Fruit fly (Drosophila melanogaster) whole organism, embryonic: ENCODE data around the gene mus302.

Experiments
- Ada2b ChIP-seq: fragments of 200-800 bp; sonication (Bioruptor generic); IDR thresholded peaks from 2 replicates; pipeline ENCODE4 v1.3.6; 2022; ENCODE audit warnings: missing biosample characterization, missing genetic modification characterization
- CG10543 ChIP-seq: fragments of 200-800 bp; sonication (Bioruptor generic); optimal IDR thresholded peaks from 3 replicates; lab custom pipeline; 2017; ENCODE audit warnings: missing biosample characterization, mild to moderate bottlenecking, missing genetic modification characterization, moderate library complexity
- CG10959 ChIP-seq: fragments of 200-800 bp; sonication (Bioruptor generic); IDR thresholded peaks from 2 replicates; pipeline ENCODE4 v1.3.6; 2022; ENCODE audit warnings: missing biosample characterization, missing genetic modification characterization
- CG11456 ChIP-seq: fragments of 200-800 bp; sonication (Bioruptor generic); IDR thresholded peaks from 3 replicates; pipeline ENCODE4 v1.3.6; 2022; ENCODE audit warnings: missing biosample characterization, missing genetic modification characterization
- CG11560 ChIP-seq: fragments of 200-800 bp; sonication (Bioruptor generic); IDR thresholded peaks from 3 replicates; pipeline ENCODE4 v1.3.6; 2022; ENCODE audit warnings: missing biosample characterization, missing genetic modification characterization
- CG11696 ChIP-seq: fragments of 200-800 bp; sonication (Bioruptor generic); IDR thresholded peaks from 2 replicates; pipeline ENCODE4 v1.3.6; 2022; ENCODE audit warnings: missing biosample characterization, missing genetic modification characterization
- CG12104 ChIP-seq: fragments of 200-800 bp; sonication (Bioruptor generic); optimal IDR thresholded peaks from 3 replicates; lab custom pipeline; 2016; ENCODE audit warnings: missing biosample characterization, missing genetic modification characterization
- CG1233 ChIP-seq: fragments of 200-800 bp; sonication (Bioruptor generic); optimal IDR thresholded peaks from 4 replicates; lab custom pipeline; 2018; ENCODE audit warnings: missing biosample characterization, mild to moderate bottlenecking, missing genetic modification characterization
- CG15073 ChIP-seq: fragments of 200-800 bp; sonication (Bioruptor generic); optimal IDR thresholded peaks from 2 replicates; lab custom pipeline; 2016; ENCODE audit warnings: missing biosample characterization, missing genetic modification characterization
- CG15601 ChIP-seq: fragments of 200-800 bp; sonication (Bioruptor generic); optimal IDR thresholded peaks from 3 replicates; lab custom pipeline; 2019; ENCODE audit warnings: missing biosample characterization, mild to moderate bottlenecking, missing genetic modification characterization, moderate library complexity
- CG2116 ChIP-seq: fragments of 200-800 bp; sonication (Bioruptor generic); optimal IDR thresholded peaks from 3 replicates; lab custom pipeline; 2018; ENCODE audit warnings: missing biosample characterization, mild to moderate bottlenecking, missing genetic modification characterization
- CG31224 ChIP-seq: fragments of 200-800 bp; sonication (Bioruptor generic); IDR thresholded peaks from 2 replicates; pipeline ENCODE4 v1.3.6; 2022; ENCODE audit warnings: missing biosample characterization, missing genetic modification characterization
- CG34422 ChIP-seq: fragments of 200-800 bp; sonication (Bioruptor generic); IDR thresholded peaks from 3 replicates; pipeline ENCODE4 v1.3.6; 2022; ENCODE audit warnings: missing biosample characterization, missing genetic modification characterization
- CG6254 ChIP-seq: fragments of 200-800 bp; sonication (Bioruptor generic); optimal IDR thresholded peaks from 3 replicates; lab custom pipeline; 2017; ENCODE audit warnings: mild to moderate bottlenecking, missing biosample characterization, missing genetic modification reagents, missing genetic modification characterization
- CG6765 ChIP-seq: fragments of 200-800 bp; sonication (Bioruptor generic); optimal IDR thresholded peaks from 3 replicates; lab custom pipeline; 2017; ENCODE audit warnings: missing biosample characterization, mild to moderate bottlenecking, missing genetic modification characterization
- CG7556 ChIP-seq: fragments of 200-800 bp; sonication (Bioruptor generic); optimal IDR thresholded peaks from 2 replicates; lab custom pipeline; 2017; ENCODE audit warnings: missing biosample characterization, mild to moderate bottlenecking, missing genetic modification characterization
- CG7786 ChIP-seq: fragments of 200-800 bp; sonication (Bioruptor generic); optimal IDR thresholded peaks from 2 replicates; lab custom pipeline; 2016; ENCODE audit warnings: missing biosample characterization, missing genetic modification characterization
- CG8281 ChIP-seq: fragments of 200-800 bp; sonication (Bioruptor generic); optimal IDR thresholded peaks from 2 replicates; lab custom pipeline; 2018; ENCODE audit warnings: missing biosample characterization, mild to moderate bottlenecking, missing genetic modification characterization, moderate library complexity
- CG8290 ChIP-seq, 3 experiments: fragments of 200-800 bp; sonication (Bioruptor generic); optimal IDR thresholded peaks; 2 replicates each; lab custom pipeline; 2016 to 2019; ENCODE audit warnings: missing biosample characterization in 3 of 3, missing genetic modification characterization in 3 of 3, mild to moderate bottlenecking in 2 of 3, moderate library complexity in 1 of 3
- CG8388 ChIP-seq: fragments of 200-800 bp; sonication (Bioruptor generic); optimal IDR thresholded peaks from 2 replicates; lab custom pipeline; 2019; ENCODE audit warnings: missing biosample characterization, mild to moderate bottlenecking, missing genetic modification characterization, moderate library complexity
- CG8478 ChIP-seq: fragments of >200 bp; optimal IDR thresholded peaks from 2 replicates; lab custom pipeline; 2018
- CG9932 ChIP-seq: fragments of 200-800 bp; sonication (Bioruptor generic); IDR thresholded peaks from 2 replicates; pipeline ENCODE4 v1.3.6; 2022; ENCODE audit warnings: missing biosample characterization, missing genetic modification characterization
- D ChIP-seq, 2 experiments: fragments of 200-800 bp in 1 of 2; fragments of >200 bp in 1 of 2; sonication (Bioruptor generic) in 1 of 2; optimal IDR thresholded peaks; 2 replicates in 1 of 2; 3 replicates in 1 of 2; lab custom pipeline; 2017; ENCODE audit warnings: mild to moderate bottlenecking in 1 of 2, missing biosample characterization in 1 of 2, missing genetic modification characterization in 1 of 2, missing genetic modification reagents in 1 of 2
- Dad ChIP-seq: fragments of 200-800 bp; sonication (Bioruptor generic); optimal IDR thresholded peaks from 3 replicates; lab custom pipeline; 2016; ENCODE audit warnings: missing biosample characterization, missing genetic modification characterization
- Dfd ChIP-seq, 2 experiments: fragments of >200 bp; optimal IDR thresholded peaks; 2 replicates each; lab custom pipeline; 2017; ENCODE audit warnings: missing biosample characterization in 2 of 2, missing genetic modification characterization in 2 of 2
- Elba2 ChIP-seq: fragments of 200-800 bp; sonication (Bioruptor generic); optimal IDR thresholded peaks from 3 replicates; lab custom pipeline; 2016; ENCODE audit warnings: missing biosample characterization, missing genetic modification characterization
- H2.0 ChIP-seq: fragments of 200-800 bp; sonication (Bioruptor generic); IDR thresholded peaks from 2 replicates; pipeline ENCODE4 v1.3.6; 2022; ENCODE audit warnings: missing biosample characterization, missing genetic modification characterization
- HLH4C ChIP-seq: fragments of 200-800 bp; sonication (Bioruptor generic); IDR thresholded peaks from 3 replicates; pipeline ENCODE4 v1.3.6; 2022; ENCODE audit warnings: missing biosample characterization, missing genetic modification characterization; ENCODE audit not compliant: partially characterized antibody
- Hmr ChIP-seq: fragments of 200-800 bp; sonication (Bioruptor generic); optimal IDR thresholded peaks from 3 replicates; lab custom pipeline; 2017; ENCODE audit warnings: mild to moderate bottlenecking, missing biosample characterization, missing genetic modification reagents, missing genetic modification characterization
- Myb ChIP-seq: fragments of 200-800 bp; sonication (Bioruptor generic); optimal IDR thresholded peaks from 2 replicates; lab custom pipeline; 2016; ENCODE audit warnings: missing biosample characterization, missing genetic modification characterization
- Neu2 ChIP-seq: fragments of 200-800 bp; sonication (Bioruptor generic); optimal IDR thresholded peaks from 3 replicates; lab custom pipeline; 2016; ENCODE audit warnings: missing biosample characterization, missing genetic modification characterization, borderline replicate concordance
- Rx ChIP-seq: fragments of 200-800 bp; sonication (Bioruptor generic); IDR thresholded peaks from 2 replicates; pipeline ENCODE4 v1.3.6; 2022; ENCODE audit warnings: missing biosample characterization, missing genetic modification characterization
- Scr ChIP-seq: fragments of 200-800 bp; sonication (Bioruptor generic); IDR thresholded peaks from 2 replicates; pipeline ENCODE4 v1.3.6; 2022; ENCODE audit warnings: missing biosample characterization, missing genetic modification characterization; ENCODE audit not compliant: partially characterized antibody
- Sox100B ChIP-seq: fragments of 200-800 bp; sonication (Bioruptor generic); optimal IDR thresholded peaks from 3 replicates; lab custom pipeline; 2018; ENCODE audit warnings: missing biosample characterization, mild to moderate bottlenecking, missing genetic modification characterization
- Sry-β ChIP-seq: fragments of 200-800 bp; sonication (Bioruptor generic); optimal IDR thresholded peaks from 2 replicates; lab custom pipeline; 2018; ENCODE audit warnings: missing biosample characterization, mild to moderate bottlenecking, missing genetic modification characterization, moderate library complexity
- Ssrp ChIP-seq: fragments of 200-800 bp; sonication (Bioruptor generic); optimal IDR thresholded peaks from 2 replicates; lab custom pipeline; 2018; ENCODE audit warnings: missing biosample characterization, mild to moderate bottlenecking, missing genetic modification characterization, moderate library complexity
- Taf1 ChIP-seq: fragments of 200-800 bp; sonication (Bioruptor generic); IDR thresholded peaks from 2 replicates; pipeline ENCODE4 v1.3.6; 2022; ENCODE audit warnings: missing biosample characterization, missing genetic modification characterization
- dm ChIP-seq: fragments of 200-800 bp; sonication (Bioruptor generic); optimal IDR thresholded peaks from 3 replicates; lab custom pipeline; 2016; ENCODE audit warnings: missing biosample characterization, missing genetic modification characterization
- gcm2 ChIP-seq: fragments of 200-800 bp; sonication (Bioruptor generic); optimal IDR thresholded peaks from 2 replicates; lab custom pipeline; 2016; ENCODE audit warnings: missing biosample characterization, missing genetic modification characterization
- klu ChIP-seq: fragments of 200-800 bp; sonication (Bioruptor generic); IDR thresholded peaks from 2 replicates; pipeline ENCODE4 v1.3.6; 2022; ENCODE audit warnings: missing biosample characterization, missing genetic modification characterization
- lmd ChIP-seq: fragments of 200-800 bp; sonication (Bioruptor generic); IDR thresholded peaks from 2 replicates; pipeline ENCODE4 v1.3.6; 2022; ENCODE audit warnings: missing biosample characterization, missing genetic modification characterization
- lov ChIP-seq, 2 experiments: fragments of 200-800 bp in 1 of 2; fragments of >200 bp in 1 of 2; sonication (Bioruptor generic) in 1 of 2; IDR thresholded peaks in 1 of 2; optimal IDR thresholded peaks in 1 of 2; 2 replicates in 1 of 2; 3 replicates in 1 of 2; pipeline versions ENCODE4 v1.3.6 to Lab custom; 2017 to 2022; ENCODE audit warnings: missing biosample characterization in 1 of 2, missing genetic modification characterization in 1 of 2
- nmo ChIP-seq: fragments of 200-800 bp; sonication (Bioruptor generic); optimal IDR thresholded peaks from 2 replicates; lab custom pipeline; 2018; ENCODE audit warnings: missing biosample characterization, mild to moderate bottlenecking, missing genetic modification characterization, moderate library complexity
- oc ChIP-seq: fragments of 200-800 bp; sonication (Bioruptor generic); optimal IDR thresholded peaks from 2 replicates; lab custom pipeline; 2018; ENCODE audit warnings: missing biosample characterization, mild to moderate bottlenecking, missing genetic modification characterization, moderate library complexity
- pfk ChIP-seq: fragments of 200-800 bp; sonication (Bioruptor generic); optimal IDR thresholded peaks from 2 replicates; lab custom pipeline; 2018; ENCODE audit warnings: missing biosample characterization, mild to moderate bottlenecking, missing genetic modification characterization, moderate library complexity
- pzg ChIP-seq: fragments of 200-800 bp; sonication (Bioruptor generic); optimal IDR thresholded peaks from 3 replicates; lab custom pipeline; 2018; ENCODE audit warnings: missing biosample characterization, mild to moderate bottlenecking, missing genetic modification characterization, moderate library complexity

The mus302 gene

dm6 chr3L:16765647-16766628, 13.6 kb downstream of the mus302 start, which contains the start of gene Nrt (continued):
- TF ChIP-seq CG7786 (GFP tag; lab: Kevin White, UChicago) (no peak), H2.0 (GFP tag; lab: Robert Waterston, UW) (no peak), CG2116 (peak; percentile 42), CG8478 (lab: Kevin White, UChicago) (no peak), Ssrp (tag; lab: Kevin White, UChicago) (peak; percentile 50), CG11696 (no peak), Sox100B (peak; percentile 77), CG8281 (tag; lab: Kevin White, UChicago) (no peak), Rx (no peak), pfk (GFP tag; lab: Kevin White, UChicago) (peak; percentile 48), D (optimal IDR thresholded peaks at IDR 0.05; lab: Kevin White, UChicago) (no peak), D (GFP tag; optimal IDR thresholded peaks at IDR 0.05; lab: Kevin White, UChicago) (peak; percentile 12), oc (tag; lab: Kevin White, UChicago) (peak; percentile 59), Sry-β (GFP tag; lab: Kevin White, UChicago) (no peak), lov (optimal IDR thresholded peaks at IDR 0.05; lab: Kevin White, UChicago) (no peak), lov (GFP tag; IDR thresholded peaks at IDR 0.05; lab: Robert Waterston, UW) (0 out of 3 replicates have a peak, but pooled peaks have one; percentile 64), HLH4C (no peak), CG10543 (GFP tag; lab: Kevin White, UChicago) (peak; percentile 60), Ada2b (GFP tag; lab: Robert Waterston, UW) (peak; percentile 56; the same call in 1 of the 2 replicates), gcm2 (GFP tag; lab: Kevin White, UChicago) (no peak), klu (no peak), Scr (GFP tag; lab: Robert Waterston, UW) (0 out of 2 replicates have a peak, but pooled peaks have one; percentile 34), CG12104 (GFP tag; lab: Kevin White, UChicago) (peak; percentile 34), Elba2 (GFP tag; lab: Kevin White, UChicago) (peak; percentile 95), lmd (GFP tag; lab: Robert Waterston, UW) (peak; percentile 36), CG6254 (peak; percentile 41), Taf1 (GFP tag; lab: Robert Waterston, UW) (peak; percentile 49; the same call in 1 of the 2 replicates), CG15073 (GFP tag; lab: Kevin White, UChicago) (no peak), Dad (GFP tag; lab: Kevin White, UChicago) (no peak), CG10959 (no peak), Hmr (peak; percentile 80), CG34422 (peak; percentile 44; the same call in 1 of the 3 replicates), CG7556 (GFP tag; lab: Kevin White, UChicago) (peak; percentile 85), CG6765 (GFP tag; lab: Kevin White, UChicago) (peak; percentile 82), Dfd (GFP tag; optimal IDR thresholded peaks at IDR 0.05; lab: Kevin White, UChicago) (no peak), CG9932 (GFP tag; lab: Robert Waterston, UW) (peak; percentile 56; the same call in 1 of the 2 replicates), Neu2 (peak; percentile 29), CG1233 (peak; percentile 59), nmo (GFP tag; lab: Kevin White, UChicago) (peak; percentile 37), CG15601 (peak; percentile 67), Myb (GFP tag; lab: Kevin White, UChicago) (no peak), CG11560 (no peak), CG11456 (GFP tag; lab: Robert Waterston, UW) (no peak), CG31224 (no peak), CG8388 (peak; percentile 74), CG8290 (GFP tag; optimal IDR thresholded peaks at IDR 0.05; lab: Kevin White, UChicago) (peak; percentile 41), CG8290 (tag; optimal IDR thresholded peaks at IDR 0.05; lab: Kevin White, UChicago) (peak; percentile 2 to 56), dm (GFP tag; lab: Kevin White, UChicago) (no peak), pzg (no peak)
